Fruit fly (Drosophila melanogaster) whole organism: Measurements from ENCODE around the gene CG14722.

Experiments used
- CG8478 ChIP-seq: fragments of >200 bp; optimal IDR thresholded peaks from 2 replicates; lab custom pipeline; 2018; ENCODE audit warnings: inconsistent platforms
- Dll ChIP-seq: fragments of >200 bp; optimal IDR thresholded peaks from 2 replicates; lab custom pipeline; 2017
- usp ChIP-seq: fragments of >200 bp; optimal IDR thresholded peaks from 2 replicates; lab custom pipeline; 2017; ENCODE audit warnings: missing biosample characterization, missing genetic modification characterization, mixed read lengths

DNA sequence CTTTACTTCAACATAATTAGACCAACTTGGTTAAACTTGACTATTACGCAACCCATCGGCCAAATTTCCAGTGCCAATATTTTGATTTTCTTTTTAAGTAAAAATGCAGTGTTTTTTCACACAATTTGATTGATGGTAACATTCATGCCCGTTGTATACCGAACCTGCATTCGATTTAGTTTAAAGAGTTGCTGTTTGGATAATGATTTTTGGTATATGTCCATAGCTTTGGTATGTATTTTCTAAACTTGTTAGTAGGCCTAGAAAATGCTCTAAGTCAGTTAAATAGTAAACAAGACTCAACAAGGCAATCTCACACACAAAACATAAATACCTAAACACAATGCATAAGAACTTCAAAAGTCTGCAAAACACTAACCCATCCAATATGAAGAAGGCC is 38.0 kb upstream of the CG14722 start, which contains the start of gene I-t:
- TF ChIP-seq Dll (lab: Kevin White, UChicago) (no peak), usp (GFP tag; lab: Kevin White, UChicago) (no peak), CG8478 (lab: Kevin White, UChicago) (no peak)
